Fruit fly (Drosophila melanogaster) whole organism, embryonic: ENCODE data around the gene ihog.

ENCODE experiments used
- B-H1 ChIP-seq: fragments of 200-800 bp; sonication (Bioruptor generic); IDR thresholded peaks from 3 replicates; pipeline ENCODE4 v1.3.6; 2022; ENCODE audit warnings: missing biosample characterization, missing genetic modification characterization
- CG11560 ChIP-seq: fragments of 200-800 bp; sonication (Bioruptor generic); IDR thresholded peaks from 3 replicates; pipeline ENCODE4 v1.3.6; 2022; ENCODE audit warnings: missing biosample characterization, missing genetic modification characterization
- CG11695 ChIP-seq: fragments of 200-800 bp; sonication (Bioruptor generic); IDR thresholded peaks from 3 replicates; pipeline ENCODE4 v1.3.6; 2022; ENCODE audit warnings: missing biosample characterization, missing genetic modification characterization
- CG12219 ChIP-seq: fragments of 200-800 bp; sonication (Bioruptor generic); optimal IDR thresholded peaks from 3 replicates; lab custom pipeline; 2018; ENCODE audit warnings: missing biosample characterization, mild to moderate bottlenecking, missing genetic modification characterization
- CG12659 ChIP-seq: fragments of 200-800 bp; sonication (Bioruptor generic); optimal IDR thresholded peaks from 3 replicates; lab custom pipeline; 2017; ENCODE audit warnings: mild to moderate bottlenecking, missing biosample characterization, missing genetic modification reagents, missing genetic modification characterization
- CG15073 ChIP-seq: fragments of 200-800 bp; sonication (Bioruptor generic); optimal IDR thresholded peaks from 2 replicates; lab custom pipeline; 2016; ENCODE audit warnings: missing biosample characterization, missing genetic modification characterization
- CG1529 ChIP-seq: fragments of 200-800 bp; sonication (Bioruptor generic); optimal IDR thresholded peaks from 3 replicates; lab custom pipeline; 2018; ENCODE audit warnings: missing biosample characterization, missing genetic modification characterization
- CG15696 ChIP-seq: fragments of 200-800 bp; sonication (Bioruptor generic); optimal IDR thresholded peaks from 2 replicates; lab custom pipeline; 2019; ENCODE audit warnings: missing biosample characterization, mild to moderate bottlenecking, missing genetic modification characterization, moderate library complexity
- CG17802 ChIP-seq: fragments of 200-800 bp; sonication (Bioruptor generic); optimal IDR thresholded peaks from 2 replicates; lab custom pipeline; 2018; ENCODE audit warnings: missing biosample characterization, mild to moderate bottlenecking, missing genetic modification characterization, moderate library complexity
- CG2116 ChIP-seq: fragments of 200-800 bp; sonication (Bioruptor generic); optimal IDR thresholded peaks from 3 replicates; lab custom pipeline; 2018; ENCODE audit warnings: missing biosample characterization, mild to moderate bottlenecking, missing genetic modification characterization
- CG31365 ChIP-seq: fragments of 200-800 bp; sonication (Bioruptor generic); optimal IDR thresholded peaks from 2 replicates; lab custom pipeline; 2018; ENCODE audit warnings: missing biosample characterization, mild to moderate bottlenecking, missing genetic modification characterization
- CG33213 ChIP-seq: fragments of 200-800 bp; sonication (Bioruptor generic); optimal IDR thresholded peaks from 3 replicates; lab custom pipeline; 2016; ENCODE audit warnings: missing biosample characterization, missing genetic modification characterization
- CG6791 ChIP-seq: fragments of 200-800 bp; sonication (Bioruptor generic); IDR thresholded peaks from 3 replicates; pipeline ENCODE4 v1.3.6; 2022; ENCODE audit warnings: missing biosample characterization, missing genetic modification characterization; ENCODE audit not compliant: partially characterized antibody
- CG8478 ChIP-seq: fragments of >200 bp; optimal IDR thresholded peaks from 2 replicates; lab custom pipeline; 2018
- CG9437 ChIP-seq: fragments of 200-800 bp; sonication (Bioruptor generic); optimal IDR thresholded peaks from 2 replicates; lab custom pipeline; 2018; ENCODE audit warnings: missing biosample characterization, mild to moderate bottlenecking, missing genetic modification characterization
- CG9876 ChIP-seq: fragments of 200-800 bp; sonication (Bioruptor generic); optimal IDR thresholded peaks from 2 replicates; lab custom pipeline; 2016; ENCODE audit warnings: missing biosample characterization, missing genetic modification characterization
- CkIIα-i1 ChIP-seq: fragments of 200-800 bp; sonication (Bioruptor generic); IDR thresholded peaks from 2 replicates; pipeline ENCODE4 v1.3.6; 2022; ENCODE audit warnings: missing biosample characterization, missing genetic modification characterization
- D19A ChIP-seq: fragments of 200-800 bp; optimal IDR thresholded peaks from 3 replicates; lab custom pipeline; 2019; ENCODE audit warnings: missing biosample characterization, mild to moderate bottlenecking, missing genetic modification characterization, moderate library complexity
- E2f1 ChIP-seq: fragments of 200-800 bp; sonication (Bioruptor generic); IDR thresholded peaks from 2 replicates; pipeline ENCODE4 v1.3.6; 2022; ENCODE audit warnings: missing biosample characterization, missing genetic modification characterization
- Elba2 ChIP-seq: fragments of 200-800 bp; sonication (Bioruptor generic); optimal IDR thresholded peaks from 3 replicates; lab custom pipeline; 2016; ENCODE audit warnings: missing biosample characterization, missing genetic modification characterization
- Gsc ChIP-seq: fragments of 200-800 bp; sonication (Bioruptor generic); IDR thresholded peaks from 2 replicates; pipeline ENCODE4 v1.3.6; 2022; ENCODE audit warnings: missing biosample characterization, missing genetic modification characterization
- H15 ChIP-seq: fragments of 200-800 bp; sonication (Bioruptor generic); IDR thresholded peaks from 3 replicates; pipeline ENCODE4 v1.3.6; 2022; ENCODE audit warnings: missing biosample characterization, missing genetic modification characterization
- Hsf ChIP-seq: fragments of 200-800 bp; sonication (Bioruptor generic); optimal IDR thresholded peaks from 3 replicates; lab custom pipeline; 2016; ENCODE audit warnings: missing biosample characterization, missing genetic modification characterization
- Lhr ChIP-seq: fragments of 200-800 bp; sonication (Bioruptor generic); optimal IDR thresholded peaks from 3 replicates; lab custom pipeline; 2017; ENCODE audit warnings: mild to moderate bottlenecking, missing biosample characterization, missing genetic modification reagents, missing genetic modification characterization
- Lim3 ChIP-seq: fragments of 200-800 bp; sonication (Bioruptor generic); IDR thresholded peaks from 2 replicates; pipeline ENCODE4 v1.3.6; 2022; ENCODE audit warnings: missing biosample characterization, missing genetic modification characterization
- Lpt ChIP-seq: fragments of >200 bp; optimal IDR thresholded peaks from 2 replicates; lab custom pipeline; 2018; ENCODE audit warnings: missing biosample characterization, missing genetic modification characterization
- Myb ChIP-seq: fragments of 200-800 bp; sonication (Bioruptor generic); optimal IDR thresholded peaks from 2 replicates; lab custom pipeline; 2016; ENCODE audit warnings: missing biosample characterization, missing genetic modification characterization
- Poxn ChIP-seq: fragments of 200-800 bp; sonication (Bioruptor generic); IDR thresholded peaks from 2 replicates; pipeline ENCODE4 v1.3.6; 2022; ENCODE audit warnings: missing biosample characterization, missing genetic modification characterization
- Sry-β ChIP-seq: fragments of 200-800 bp; sonication (Bioruptor generic); optimal IDR thresholded peaks from 2 replicates; lab custom pipeline; 2018; ENCODE audit warnings: missing biosample characterization, mild to moderate bottlenecking, missing genetic modification characterization, moderate library complexity
- Xbp1 ChIP-seq: fragments of 200-800 bp; sonication (Bioruptor generic); optimal IDR thresholded peaks from 3 replicates; lab custom pipeline; 2016; ENCODE audit warnings: missing biosample characterization, mild to moderate bottlenecking, missing genetic modification characterization
- ac ChIP-seq: fragments of 200-800 bp; sonication (Bioruptor generic); optimal IDR thresholded peaks from 3 replicates; lab custom pipeline; 2017; ENCODE audit warnings: missing biosample characterization, mild to moderate bottlenecking, missing genetic modification characterization
- ap ChIP-seq: fragments of 200-800 bp; sonication (Bioruptor generic); IDR thresholded peaks from 2 replicates; pipeline ENCODE4 v1.3.6; 2022; ENCODE audit warnings: missing biosample characterization, missing genetic modification characterization
- crc ChIP-seq: fragments of 200-800 bp; sonication (Bioruptor generic); optimal IDR thresholded peaks from 2 replicates; lab custom pipeline; 2016; ENCODE audit warnings: missing biosample characterization, missing genetic modification characterization
- dimm ChIP-seq: fragments of 200-800 bp; sonication (Bioruptor generic); IDR thresholded peaks from 2 replicates; pipeline ENCODE4 v1.3.6; 2022; ENCODE audit warnings: missing biosample characterization, missing genetic modification characterization
- fru ChIP-seq: fragments of >200 bp; optimal IDR thresholded peaks from 2 replicates; lab custom pipeline; 2017
- gro ChIP-seq: fragments of 200-800 bp; sonication (Bioruptor generic); optimal IDR thresholded peaks from 2 replicates; lab custom pipeline; 2016; ENCODE audit warnings: missing biosample characterization, missing genetic modification characterization
- gsb ChIP-seq: fragments of 200-800 bp; sonication (Bioruptor generic); IDR thresholded peaks from 2 replicates; pipeline ENCODE4 v1.3.6; 2022; ENCODE audit warnings: missing biosample characterization, missing genetic modification characterization
- lmd ChIP-seq: fragments of 200-800 bp; sonication (Bioruptor generic); IDR thresholded peaks from 2 replicates; pipeline ENCODE4 v1.3.6; 2022; ENCODE audit warnings: missing biosample characterization, missing genetic modification characterization
- luna ChIP-seq: fragments of 200-800 bp; sonication (Bioruptor generic); optimal IDR thresholded peaks from 2 replicates; lab custom pipeline; 2016; ENCODE audit warnings: missing biosample characterization, missing genetic modification characterization
- nerfin-2 ChIP-seq: fragments of 200-800 bp; sonication (Bioruptor generic); IDR thresholded peaks from 2 replicates; pipeline ENCODE4 v1.3.6; 2022; ENCODE audit warnings: missing biosample characterization, missing genetic modification characterization; ENCODE audit not compliant: partially characterized antibody
- pnt ChIP-seq: fragments of 200-800 bp; sonication (Bioruptor generic); optimal IDR thresholded peaks from 3 replicates; lab custom pipeline; 2016; ENCODE audit warnings: missing biosample characterization, missing genetic modification characterization
- psq ChIP-seq: fragments of 200-800 bp; sonication (Bioruptor generic); optimal IDR thresholded peaks from 2 replicates; lab custom pipeline; 2017; ENCODE audit warnings: missing biosample characterization, missing genetic modification characterization
- sc ChIP-seq, 3 experiments: fragments of >200 bp in 2 of 3; fragments of 200-800 bp in 1 of 3; sonication (Bioruptor generic) in 1 of 3; optimal IDR thresholded peaks; 2 replicates in 2 of 3; 3 replicates in 1 of 3; lab custom pipeline; 2017; ENCODE audit warnings: mild to moderate bottlenecking in 1 of 3, missing biosample characterization in 1 of 3, missing genetic modification characterization in 1 of 3, missing genetic modification reagents in 1 of 3
- sd ChIP-seq: fragments of 200-800 bp; sonication (Bioruptor generic); optimal IDR thresholded peaks from 3 replicates; lab custom pipeline; 2018; ENCODE audit warnings: missing biosample characterization, mild to moderate bottlenecking, missing genetic modification characterization, moderate library complexity
- sens ChIP-seq: fragments of 200-800 bp; sonication (Bioruptor generic); peaks from one replicate; lab custom pipeline; 2016; ENCODE audit warnings: missing biosample characterization, missing genetic modification characterization
- ssp ChIP-seq: fragments of 200-800 bp; sonication (Bioruptor generic); IDR thresholded peaks from 2 replicates; pipeline ENCODE4 v1.3.6; 2022; ENCODE audit warnings: missing biosample characterization, missing genetic modification characterization
- tap ChIP-seq: fragments of 200-800 bp; optimal IDR thresholded peaks from 3 replicates; lab custom pipeline; 2019; ENCODE audit warnings: missing biosample characterization, mild to moderate bottlenecking, missing genetic modification characterization, moderate library complexity
- tgo ChIP-seq: fragments of 200-800 bp; sonication (Bioruptor generic); IDR thresholded peaks from 3 replicates; pipeline ENCODE4 v1.3.6; 2022; ENCODE audit warnings: missing biosample characterization, missing genetic modification characterization
- tin ChIP-seq: fragments of 200-800 bp; sonication (Bioruptor generic); optimal IDR thresholded peaks from 3 replicates; lab custom pipeline; 2016; ENCODE audit warnings: missing biosample characterization, missing genetic modification characterization
- tio ChIP-seq: fragments of 200-800 bp; sonication (Bioruptor generic); optimal IDR thresholded peaks from 2 replicates; lab custom pipeline; 2017; ENCODE audit warnings: missing biosample characterization, missing genetic modification characterization, inconsistent platforms
- unpg ChIP-seq: fragments of 200-800 bp; sonication (Bioruptor generic); optimal IDR thresholded peaks from 3 replicates; lab custom pipeline; 2018; ENCODE audit warnings: missing biosample characterization, mild to moderate bottlenecking, missing genetic modification characterization, moderate library complexity
- wek ChIP-seq: fragments of 200-800 bp; sonication (Bioruptor generic); optimal IDR thresholded peaks from 3 replicates; lab custom pipeline; 2018; ENCODE audit warnings: missing biosample characterization, mild to moderate bottlenecking, missing genetic modification characterization, moderate library complexity
- yki ChIP-seq: fragments of >200 bp; optimal IDR thresholded peaks from 3 replicates; lab custom pipeline; 2018

ihog gene

DNA sequence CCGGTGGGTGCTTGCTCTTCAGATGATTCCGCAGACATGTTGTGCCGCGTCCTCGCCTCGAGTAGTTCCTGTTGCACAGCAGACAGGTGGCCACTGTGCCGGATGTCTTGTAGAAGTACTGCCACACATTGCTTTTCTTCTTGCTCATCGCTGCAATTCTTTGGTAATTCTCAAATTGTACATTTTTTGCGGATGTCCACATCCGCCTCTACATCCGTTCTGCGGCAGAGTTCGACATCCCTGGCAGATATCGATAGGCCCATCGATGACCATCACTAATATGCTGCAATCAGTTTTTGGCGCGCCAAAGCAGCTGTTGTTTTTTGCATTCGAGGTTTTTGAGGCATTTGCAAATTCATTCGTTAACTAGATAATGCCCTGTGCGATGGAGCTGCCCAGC lies 8.1 kb upstream of the ihog start, which contains the start of the genes CG13775 and CG3430 (continued):
- no peak for TF ChIP-seq CG17802 (tag; lab: Kevin White, UChicago)
- peak; percentile 19 for TF ChIP-seq Xbp1 (GFP tag; lab: Kevin White, UChicago)
- no peak for TF ChIP-seq wek (GFP tag; lab: Kevin White, UChicago)
- no peak for TF ChIP-seq tap
- no peak for TF ChIP-seq luna (GFP tag; lab: Kevin White, UChicago)
- no peak for TF ChIP-seq CkIIα-i1
- TF ChIP-seq pnt (GFP tag; lab: Kevin White, UChicago): no peak
- TF ChIP-seq ssp (GFP tag; lab: Robert Waterston, UW): no peak
- TF ChIP-seq CG6791 (GFP tag; lab: Robert Waterston, UW): peak; percentile 56; the same call in 2 of the 3 replicates
- TF ChIP-seq CG1529: no peak
- no peak for TF ChIP-seq fru (lab: Kevin White, UChicago)
- no peak for TF ChIP-seq Lhr (GFP tag; lab: Kevin White, UChicago)
- no peak for TF ChIP-seq yki (lab: Kevin White, UChicago)
- TF ChIP-seq CG9876 (GFP tag; lab: Kevin White, UChicago): peak; percentile 15
- TF ChIP-seq crc (GFP tag; lab: Kevin White, UChicago): no peak
- TF ChIP-seq Hsf: peak; percentile 25
- TF ChIP-seq lmd (GFP tag; lab: Robert Waterston, UW): no peak
- TF ChIP-seq Gsc (GFP tag; lab: Robert Waterston, UW): no peak
- TF ChIP-seq CG9437 (GFP tag; lab: Kevin White, UChicago): peak; percentile 2
- peak; percentile 44 for TF ChIP-seq CG12659 (GFP tag; lab: Kevin White, UChicago)
- no peak for TF ChIP-seq dimm
- no peak for TF ChIP-seq CG11560 (tag; lab: Robert Waterston, UW)
- no peak for TF ChIP-seq sd (tag; lab: Kevin White, UChicago)
- TF ChIP-seq ap: no peak
- TF ChIP-seq Lpt (GFP tag; lab: Kevin White, UChicago): no peak
- no peak for TF ChIP-seq CG11695 (GFP tag; lab: Robert Waterston, UW)
- peak; percentile 86 for TF ChIP-seq sens (GFP tag; lab: Kevin White, UChicago)
- peak; percentile 7 for TF ChIP-seq tin
- TF ChIP-seq ac (GFP tag; lab: Kevin White, UChicago): no peak
- TF ChIP-seq CG12219 (GFP tag; lab: Kevin White, UChicago): no peak
- no peak for TF ChIP-seq sc (optimal IDR thresholded peaks at IDR 0.05; lab: Kevin White, UChicago)
- TF ChIP-seq sc (GFP tag; optimal IDR thresholded peaks at IDR 0.05; lab: Kevin White, UChicago): no peak
- TF ChIP-seq Lim3 (GFP tag; lab: Robert Waterston, UW): no peak
- TF ChIP-seq CG33213 (GFP tag; lab: Kevin White, UChicago): peak; percentile 7
- TF ChIP-seq CG15696 (tag; lab: Kevin White, UChicago): peak; percentile 0
- no peak for TF ChIP-seq CG15073 (GFP tag; lab: Kevin White, UChicago)
- no peak for TF ChIP-seq psq (GFP tag; lab: Kevin White, UChicago)
- no peak for TF ChIP-seq CG8478 (lab: Kevin White, UChicago)
- no peak for TF ChIP-seq tgo (GFP tag; lab: Robert Waterston, UW)
- TF ChIP-seq nerfin-2: no peak
- TF ChIP-seq H15 (GFP tag; lab: Robert Waterston, UW): no peak
- no peak for TF ChIP-seq D19A (tag; lab: Kevin White, UChicago)
- TF ChIP-seq unpg (GFP tag; lab: Kevin White, UChicago): no peak
- peak; percentile 22 for TF ChIP-seq Sry-β (GFP tag; lab: Kevin White, UChicago)
- TF ChIP-seq Elba2: peak; percentile 51
- TF ChIP-seq gro: peak; percentile 33
- TF ChIP-seq Myb (GFP tag; lab: Kevin White, UChicago): peak; percentile 41
- no peak for TF ChIP-seq CG31365 (tag; lab: Kevin White, UChicago)
- TF ChIP-seq E2f1: peak; percentile 83
- peak; percentile 54 for TF ChIP-seq CG2116 (GFP tag; lab: Kevin White, UChicago)
- no peak for TF ChIP-seq Poxn (GFP tag; lab: Robert Waterston, UW)
- no peak for TF ChIP-seq tio (GFP tag; lab: Kevin White, UChicago)
- no peak for TF ChIP-seq B-H1
- TF ChIP-seq gsb (GFP tag; lab: Robert Waterston, UW): 0 out of 2 replicates have a peak, but pooled peaks have one; percentile 14
